Fruit fly (Drosophila melanogaster) whole organism, wandering third instar larva: ENCODE results near the gene CG18731.

ENCODE experiments used
- Abd-B ChIP-seq: fragments of >200 bp; optimal IDR thresholded peaks from 2 replicates; lab custom pipeline; 2017; ENCODE audit warnings: missing biosample characterization, missing genetic modification characterization
- CG32264 ChIP-seq: fragments of 200-800 bp; sonication (Bioruptor generic); optimal IDR thresholded peaks from 2 replicates; lab custom pipeline; 2016; ENCODE audit warnings: missing biosample characterization, missing genetic modification characterization
- CG9705 ChIP-seq: fragments of 200-800 bp; sonication (Bioruptor generic); optimal IDR thresholded peaks from 2 replicates; lab custom pipeline; 2018; ENCODE audit warnings: missing biosample characterization, mild to moderate bottlenecking, missing genetic modification characterization
- CrebA ChIP-seq: fragments of 200-800 bp; sonication (Bioruptor generic); optimal IDR thresholded peaks from 2 replicates; lab custom pipeline; 2016; ENCODE audit warnings: missing biosample characterization, mild to moderate bottlenecking, missing genetic modification characterization, borderline replicate concordance
- Dfd ChIP-seq: fragments of >200 bp; optimal IDR thresholded peaks from 2 replicates; lab custom pipeline; 2017; ENCODE audit warnings: missing biosample characterization, missing genetic modification characterization
- Dif ChIP-seq: fragments of 200-275, 200-300 bp; sonication (Bioruptor generic); optimal IDR thresholded peaks from 2 replicates; lab custom pipeline; 2018; ENCODE audit warnings: missing biosample characterization, missing genetic modification characterization; ENCODE audit not compliant: partially characterized antibody
- GATAd ChIP-seq: sonication (Bioruptor generic); optimal IDR thresholded peaks from 2 replicates; lab custom pipeline; 2016; ENCODE audit warnings: missing biosample characterization, missing genetic modification characterization
- HLH106 ChIP-seq: fragments of 200-800 bp; optimal IDR thresholded peaks from 3 replicates; lab custom pipeline; 2019; ENCODE audit warnings: missing biosample characterization, mild to moderate bottlenecking, missing genetic modification characterization, moderate library complexity
- Hnf4 ChIP-seq: fragments of 200-800 bp; sonication (Bioruptor generic); optimal IDR thresholded peaks from 2 replicates; lab custom pipeline; 2016; ENCODE audit warnings: missing biosample characterization, mild to moderate bottlenecking, missing genetic modification characterization
- Hr78 ChIP-seq: fragments of >200 bp; optimal IDR thresholded peaks from 2 replicates; lab custom pipeline; 2017; ENCODE audit warnings: missing biosample characterization, missing genetic modification characterization
- Hr83 ChIP-seq: fragments of 200-300 bp; sonication (Bioruptor generic); optimal IDR thresholded peaks from 2 replicates; lab custom pipeline; 2016; ENCODE audit warnings: missing biosample characterization, mild to moderate bottlenecking, missing genetic modification characterization, moderate library complexity; ENCODE audit not compliant: poor library complexity, severe bottlenecking
- Jra ChIP-seq: sonication (Bioruptor generic); optimal IDR thresholded peaks from 2 replicates; lab custom pipeline; 2016; ENCODE audit warnings: missing biosample characterization, missing genetic modification characterization
- Mio ChIP-seq: sonication (Bioruptor generic); optimal IDR thresholded peaks from 2 replicates; lab custom pipeline; 2016; ENCODE audit warnings: missing biosample characterization, missing genetic modification characterization
- Myc ChIP-seq: fragments of >200 bp; optimal IDR thresholded peaks from 2 replicates; lab custom pipeline; 2017
- N ChIP-seq: fragments of >200 bp; optimal IDR thresholded peaks from 2 replicates; lab custom pipeline; 2018; ENCODE audit warnings: missing biosample characterization, missing external identifiers, missing genetic modification characterization
- OdsH ChIP-seq: fragments of 200-800 bp; sonication (Bioruptor generic); optimal IDR thresholded peaks from 2 replicates; lab custom pipeline; 2016; ENCODE audit warnings: missing biosample characterization, mild to moderate bottlenecking, missing genetic modification characterization
- Rel ChIP-seq, 2 experiments: fragments of 200-800 bp; sonication (Bioruptor generic) in 1 of 2; optimal IDR thresholded peaks; 2 replicates in 1 of 2; 3 replicates in 1 of 2; lab custom pipeline; 2016 to 2019; ENCODE audit warnings: mild to moderate bottlenecking in 2 of 2, missing biosample characterization in 2 of 2, missing genetic modification characterization in 2 of 2, moderate library complexity in 1 of 2
- Sp1 ChIP-seq: fragments of 200-800 bp; sonication (Bioruptor generic); optimal IDR thresholded peaks from 3 replicates; lab custom pipeline; 2019; ENCODE audit warnings: missing biosample characterization, mild to moderate bottlenecking, missing genetic modification characterization, moderate library complexity
- Vsx2 ChIP-seq: fragments of 200-300, 225-300 bp; sonication (Bioruptor generic); optimal IDR thresholded peaks from 2 replicates; lab custom pipeline; 2018; ENCODE audit warnings: missing biosample characterization, missing genetic modification characterization; ENCODE audit not compliant: partially characterized antibody
- br ChIP-seq: fragments of 200-800 bp; sonication (Bioruptor generic); optimal IDR thresholded peaks from 2 replicates; lab custom pipeline; 2016; ENCODE audit warnings: missing biosample characterization, missing genetic modification characterization
- brk ChIP-seq: fragments of 200-800 bp; sonication (Bioruptor generic); optimal IDR thresholded peaks from 2 replicates; lab custom pipeline; 2016; ENCODE audit warnings: missing biosample characterization, mild to moderate bottlenecking, missing genetic modification characterization
- dl ChIP-seq, 2 experiments: fragments of 175-275, 200-275 bp in 1 of 2; fragments of 200-275 bp in 1 of 2; sonication (Bioruptor generic); optimal IDR thresholded peaks; lab custom pipeline; 2018; ENCODE audit warnings: mild to moderate bottlenecking in 2 of 2, missing biosample characterization in 2 of 2, missing genetic modification characterization in 2 of 2, moderate library complexity in 2 of 2; ENCODE audit not compliant: partially characterized antibody in 2 of 2, insufficient read depth in 1 of 2
- dmrt93B ChIP-seq: fragments of 200-800 bp; sonication (Bioruptor generic); optimal IDR thresholded peaks from 2 replicates; lab custom pipeline; 2018; ENCODE audit warnings: missing biosample characterization, mild to moderate bottlenecking, missing genetic modification characterization
- dsf ChIP-seq: sonication (Bioruptor generic); optimal IDR thresholded peaks from 2 replicates; lab custom pipeline; 2016; ENCODE audit warnings: missing biosample characterization, missing genetic modification characterization, borderline replicate concordance
- ey ChIP-seq: fragments of 200-800 bp; sonication (Bioruptor generic); optimal IDR thresholded peaks from 2 replicates; lab custom pipeline; 2016; ENCODE audit warnings: missing biosample characterization, missing genetic modification characterization
- foxo ChIP-seq, 2 experiments: fragments of 200-800 bp; sonication (Bioruptor generic); optimal IDR thresholded peaks; 2 replicates in 1 of 2; 3 replicates in 1 of 2; lab custom pipeline; 2016 to 2017; ENCODE audit warnings: missing biosample characterization in 2 of 2, missing genetic modification characterization in 2 of 2
- fru ChIP-seq: fragments of 200-800 bp; sonication (Bioruptor generic); optimal IDR thresholded peaks from 3 replicates; lab custom pipeline; 2016; ENCODE audit warnings: missing biosample characterization, mild to moderate bottlenecking, missing genetic modification characterization
- h ChIP-seq: fragments of 200-800 bp; sonication (Bioruptor generic); optimal IDR thresholded peaks from 3 replicates; lab custom pipeline; 2016; ENCODE audit warnings: missing biosample characterization, mild to moderate bottlenecking, missing genetic modification characterization
- jim ChIP-seq: fragments of 175-275, 200-325 bp; sonication (Bioruptor generic); optimal IDR thresholded peaks from 2 replicates; lab custom pipeline; 2016; ENCODE audit warnings: missing biosample characterization, mild to moderate bottlenecking, missing genetic modification characterization
- lola ChIP-seq: fragments of >200 bp; optimal IDR thresholded peaks from 2 replicates; lab custom pipeline; 2017; ENCODE audit warnings: missing biosample characterization, missing genetic modification characterization
- pan ChIP-seq: fragments of >200 bp; optimal IDR thresholded peaks from 2 replicates; lab custom pipeline; 2017
- psq ChIP-seq: fragments of 200-800 bp; sonication (Bioruptor generic); optimal IDR thresholded peaks from 3 replicates; lab custom pipeline; 2017; ENCODE audit warnings: missing biosample characterization, mild to moderate bottlenecking, missing genetic modification characterization, moderate library complexity
- rgr ChIP-seq: fragments of 200-800 bp; sonication (Bioruptor generic); optimal IDR thresholded peaks from 3 replicates; lab custom pipeline; 2016; ENCODE audit warnings: missing biosample characterization, mild to moderate bottlenecking, missing genetic modification characterization
- sage ChIP-seq: fragments of 200-800 bp; sonication (Bioruptor generic); optimal IDR thresholded peaks from 2 replicates; lab custom pipeline; 2016; ENCODE audit warnings: missing biosample characterization, mild to moderate bottlenecking, missing genetic modification characterization
- sv ChIP-seq: fragments of 200-800 bp; sonication (Bioruptor generic); optimal IDR thresholded peaks from 3 replicates; lab custom pipeline; 2016; ENCODE audit warnings: missing biosample characterization, missing genetic modification characterization
- tai ChIP-seq: sonication (Bioruptor generic); optimal IDR thresholded peaks from 2 replicates; lab custom pipeline; 2016; ENCODE audit warnings: missing biosample characterization, missing genetic modification characterization
- usp ChIP-seq: fragments of >200 bp; optimal IDR thresholded peaks from 2 replicates; lab custom pipeline; 2017; ENCODE audit warnings: missing biosample characterization, missing genetic modification characterization
- woc ChIP-seq: sonication (Bioruptor generic); optimal IDR thresholded peaks from 2 replicates; lab custom pipeline; 2016; ENCODE audit warnings: missing biosample characterization, mild to moderate bottlenecking, missing genetic modification characterization

Gene CG18731

DNA sequence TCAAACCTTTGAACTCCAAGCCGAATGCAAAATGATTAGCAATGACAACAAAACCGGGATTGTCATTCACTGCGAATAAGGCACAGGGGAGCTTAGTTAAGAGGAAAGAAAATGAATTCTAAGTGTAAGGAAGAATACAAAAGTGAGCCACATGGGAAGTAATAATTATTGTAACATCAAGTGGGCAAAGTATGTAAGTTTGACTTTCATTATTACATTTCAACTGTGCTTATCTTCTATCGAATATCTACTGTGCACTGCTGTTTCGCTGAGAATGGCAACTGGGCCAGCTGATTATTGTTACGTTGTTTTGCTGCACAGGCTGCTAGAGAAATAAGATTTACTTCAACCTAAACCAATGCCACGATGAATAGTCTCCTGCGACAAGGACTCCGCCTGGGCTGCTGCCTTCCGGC is 11.9 kb downstream of the CG18731 start, which contains the start of the genes CG7601 and CIA30:
CG7601 (minus strand) TSS at position 68 of the 416 bp plus-strand sequence.
CIA30 (plus strand) TSS at position 288 of the 416 bp plus-strand sequence.
- TF ChIP-seq CG9705 (GFP tag; lab: Kevin White, UChicago), result peak; percentile 99
- TF ChIP-seq dsf (GFP tag; lab: Kevin White, UChicago), result peak; percentile 95
- peak; percentile 99 for TF ChIP-seq br (GFP tag; lab: Kevin White, UChicago)
- TF ChIP-seq Dif (GFP tag; lab: Kevin White, UChicago), result no peak
- peak; percentile 99 for TF ChIP-seq fru (GFP tag; lab: Kevin White, UChicago)
- TF ChIP-seq Vsx2 (GFP tag; lab: Kevin White, UChicago), result no peak
- TF ChIP-seq Dfd, result peak; percentile 98
- TF ChIP-seq Mio (GFP tag; lab: Kevin White, UChicago), result peak; percentile 93
- TF ChIP-seq tai (GFP tag; lab: Kevin White, UChicago), result no peak
- TF ChIP-seq lola (GFP tag; lab: Kevin White, UChicago), result no peak
- TF ChIP-seq Jra, result peak; percentile 98
- TF ChIP-seq Rel (GFP tag; optimal IDR thresholded peaks at IDR 0.05; lab: Kevin White, UChicago), result peak; percentile 85
- TF ChIP-seq Rel (tag; optimal IDR thresholded peaks at IDR 0.05; lab: Kevin White, UChicago), result peak; percentile 93
- TF ChIP-seq pan (lab: Kevin White, UChicago), result no peak
- peak; percentile 99 for TF ChIP-seq dmrt93B (GFP tag; lab: Kevin White, UChicago)
- peak; percentile 98 for TF ChIP-seq CG32264 (GFP tag; lab: Kevin White, UChicago)
- TF ChIP-seq ey (GFP tag; lab: Kevin White, UChicago), result peak; percentile 99
- TF ChIP-seq CrebA (GFP tag; lab: Kevin White, UChicago), result no peak
- TF ChIP-seq Sp1 (GFP tag; lab: Kevin White, UChicago), result peak; percentile 98
- no peak for TF ChIP-seq brk
- no peak for TF ChIP-seq usp (GFP tag; lab: Kevin White, UChicago)
- TF ChIP-seq h (GFP tag; lab: Kevin White, UChicago), result peak; percentile 99
- no peak for TF ChIP-seq Hr78
- peak; percentile 99 for TF ChIP-seq Hnf4 (GFP tag; lab: Kevin White, UChicago)
- no peak for TF ChIP-seq dl (GFP tag; optimal IDR thresholded peaks at IDR 0.05; lab: Kevin White, UChicago; ENCODE audit: insufficient read depth in 1 of 2, partially characterized antibody in 2 of 2)
- TF ChIP-seq GATAd (GFP tag; lab: Kevin White, UChicago), result peak; percentile 94
- TF ChIP-seq sage (GFP tag; lab: Kevin White, UChicago), result peak; percentile 96
- peak; percentile 98 for TF ChIP-seq Hr83 (GFP tag; lab: Kevin White, UChicago)
- TF ChIP-seq woc (GFP tag; lab: Kevin White, UChicago), result peak; percentile 100
- no peak for TF ChIP-seq Myc (lab: Kevin White, UChicago)
- TF ChIP-seq psq (GFP tag; lab: Kevin White, UChicago), result peak; percentile 96
- peak; percentile 98 for TF ChIP-seq OdsH
- no peak for TF ChIP-seq Abd-B (GFP tag; lab: Kevin White, UChicago)
- peak; percentile 99 for TF ChIP-seq rgr (GFP tag; lab: Kevin White, UChicago)
- peak; percentile 99 for TF ChIP-seq HLH106 (tag; lab: Kevin White, UChicago)
- peak; percentile 96 to 99 for TF ChIP-seq foxo (GFP tag; optimal IDR thresholded peaks at IDR 0.05; lab: Kevin White, UChicago)
- TF ChIP-seq sv (GFP tag; lab: Kevin White, UChicago), result peak; percentile 98
- TF ChIP-seq N, result no peak
- TF ChIP-seq jim (GFP tag; lab: Kevin White, UChicago), result peak; percentile 96

DNA sequence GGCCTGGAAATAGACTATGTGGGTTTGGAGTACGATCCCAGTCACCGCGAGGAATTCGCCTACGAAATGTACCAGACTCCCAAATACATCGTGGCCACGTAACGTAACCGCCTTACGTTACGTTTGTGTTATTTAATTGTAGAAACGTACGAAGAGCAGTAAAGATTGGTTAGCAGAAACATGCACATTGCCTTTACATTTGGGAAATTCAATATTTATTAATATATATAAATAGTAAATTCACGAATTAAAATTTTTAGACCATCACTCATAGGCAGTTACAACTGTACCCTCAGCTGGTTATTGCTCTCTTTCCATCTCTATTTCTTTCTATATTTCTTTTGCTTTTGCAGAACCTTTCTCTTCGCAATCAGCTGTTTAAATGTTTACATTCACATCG is 13.1 kb downstream of the CG18731 start, which contains the start of gene Gnpnat:
Gnpnat (plus strand) TSS at position 385 of the 400 bp plus-strand sequence.
- TF ChIP-seq Vsx2 (GFP tag; lab: Kevin White, UChicago) (no peak), CrebA (GFP tag; lab: Kevin White, UChicago) (no peak), foxo (GFP tag; optimal IDR thresholded peaks at IDR 0.05; lab: Kevin White, UChicago) (peak in 1 of 2 experiments; percentile 69), Hr78 (no peak), lola (GFP tag; lab: Kevin White, UChicago) (no peak), dsf (GFP tag; lab: Kevin White, UChicago) (no peak), dl (GFP tag; optimal IDR thresholded peaks at IDR 0.05; lab: Kevin White, UChicago; ENCODE audit: insufficient read depth in 1 of 2, partially characterized antibody in 2 of 2) (no peak), brk (no peak), Rel (GFP tag; optimal IDR thresholded peaks at IDR 0.05; lab: Kevin White, UChicago) (no peak), Rel (tag; optimal IDR thresholded peaks at IDR 0.05; lab: Kevin White, UChicago) (no peak), tai (GFP tag; lab: Kevin White, UChicago) (no peak), Jra (peak; percentile 5), Myc (lab: Kevin White, UChicago) (no peak), OdsH (peak; percentile 70), CG32264 (GFP tag; lab: Kevin White, UChicago) (no peak), sage (GFP tag; lab: Kevin White, UChicago) (no peak), jim (GFP tag; lab: Kevin White, UChicago) (no peak), psq (GFP tag; lab: Kevin White, UChicago) (peak; percentile 79), HLH106 (tag; lab: Kevin White, UChicago) (peak; percentile 46), h (GFP tag; lab: Kevin White, UChicago) (peak; percentile 47), ey (GFP tag; lab: Kevin White, UChicago) (peak; percentile 3), fru (GFP tag; lab: Kevin White, UChicago) (peak; percentile 60), CG9705 (GFP tag; lab: Kevin White, UChicago) (no peak), sv (GFP tag; lab: Kevin White, UChicago) (peak; percentile 5), GATAd (GFP tag; lab: Kevin White, UChicago) (no peak), woc (GFP tag; lab: Kevin White, UChicago) (peak; percentile 13), rgr (GFP tag; lab: Kevin White, UChicago) (peak; percentile 58), Mio (GFP tag; lab: Kevin White, UChicago) (no peak), pan (lab: Kevin White, UChicago) (no peak), Hnf4 (GFP tag; lab: Kevin White, UChicago) (peak; percentile 55), br (GFP tag; lab: Kevin White, UChicago) (peak; percentile 11), N (no peak), Dfd (no peak), usp (GFP tag; lab: Kevin White, UChicago) (no peak), Hr83 (GFP tag; lab: Kevin White, UChicago) (no peak), Sp1 (GFP tag; lab: Kevin White, UChicago) (peak; percentile 50), Dif (GFP tag; lab: Kevin White, UChicago) (no peak), dmrt93B (GFP tag; lab: Kevin White, UChicago) (no peak), Abd-B (GFP tag; lab: Kevin White, UChicago) (no peak)
- TF ChIP-seq, all 38 proteins: peak for 14
